Worm (Caenorhabditis elegans) whole organism, L2 larva: ENCODE results near the gene clec-175.

ENCODE experiments used
- R02D3.7 ChIP-seq: fragments of 150-350 bp; optimal IDR thresholded peaks from 2 replicates; lab custom pipeline; 2014; ENCODE audit warnings: missing biosample characterization, missing genetic modification characterization
- lin-39 ChIP-seq: fragments of 150-350 bp; optimal IDR thresholded peaks from 2 replicates; lab custom pipeline; 2014; ENCODE audit warnings: missing biosample characterization, missing genetic modification reagents, missing genetic modification characterization
- sem-4 ChIP-seq: fragments of 150-350 bp; optimal IDR thresholded peaks from 2 replicates; lab custom pipeline; 2014; ENCODE audit warnings: missing biosample characterization, missing genetic modification reagents, missing genetic modification characterization
- ztf-11 ChIP-seq: sonication (generic microtip); optimal IDR thresholded peaks from 2 replicates; lab custom pipeline; 2017; ENCODE audit warnings: missing biosample characterization, missing genetic modification characterization
- ztf-4 ChIP-seq: fragments of 150-350 bp; optimal IDR thresholded peaks from 2 replicates; lab custom pipeline; 2014; ENCODE audit warnings: missing biosample characterization, missing genetic modification characterization

DNA sequence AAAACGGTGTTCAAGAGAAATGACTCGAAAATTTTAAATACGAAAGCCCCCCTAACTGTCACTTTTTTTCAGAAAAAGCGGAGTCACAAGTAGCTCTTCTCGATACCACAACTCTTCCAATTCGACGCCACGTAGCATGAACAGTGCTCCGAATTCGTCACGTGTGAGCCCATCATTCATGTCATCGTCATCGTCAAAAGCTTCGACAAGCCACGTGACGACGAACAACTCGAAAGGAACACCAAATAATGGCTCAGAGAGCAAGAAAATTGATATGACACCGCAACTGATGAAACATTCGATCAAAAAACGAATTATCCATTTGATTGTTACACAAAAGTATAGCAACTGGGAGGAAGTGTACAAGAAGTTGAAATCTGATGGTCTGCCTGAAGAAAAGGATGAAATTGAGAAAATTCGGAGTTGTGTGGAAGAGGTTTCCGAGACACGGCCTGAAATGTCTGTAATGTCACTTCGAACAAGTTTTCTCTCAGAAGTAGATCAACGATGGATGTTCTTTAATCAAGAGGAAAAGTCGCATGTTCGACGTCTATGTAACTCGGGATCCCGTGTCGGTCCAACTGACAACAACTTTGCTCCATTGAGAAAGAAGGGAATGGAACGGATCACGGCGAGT is 10.7 kb upstream of the clec-175 start:
- TF ChIP-seq ztf-11 (tag; lab: Kevin White, UChicago), result no peak
- TF ChIP-seq sem-4 (tag; lab: Kevin White, UChicago), result no peak
- no peak for TF ChIP-seq ztf-4 (tag; lab: Kevin White, UChicago)
- TF ChIP-seq R02D3.7 (tag; lab: Kevin White, UChicago), result no peak
- no peak for TF ChIP-seq lin-39
